Worm (Caenorhabditis elegans): ENCODE data around the gene fbxa-79.

DNA sequence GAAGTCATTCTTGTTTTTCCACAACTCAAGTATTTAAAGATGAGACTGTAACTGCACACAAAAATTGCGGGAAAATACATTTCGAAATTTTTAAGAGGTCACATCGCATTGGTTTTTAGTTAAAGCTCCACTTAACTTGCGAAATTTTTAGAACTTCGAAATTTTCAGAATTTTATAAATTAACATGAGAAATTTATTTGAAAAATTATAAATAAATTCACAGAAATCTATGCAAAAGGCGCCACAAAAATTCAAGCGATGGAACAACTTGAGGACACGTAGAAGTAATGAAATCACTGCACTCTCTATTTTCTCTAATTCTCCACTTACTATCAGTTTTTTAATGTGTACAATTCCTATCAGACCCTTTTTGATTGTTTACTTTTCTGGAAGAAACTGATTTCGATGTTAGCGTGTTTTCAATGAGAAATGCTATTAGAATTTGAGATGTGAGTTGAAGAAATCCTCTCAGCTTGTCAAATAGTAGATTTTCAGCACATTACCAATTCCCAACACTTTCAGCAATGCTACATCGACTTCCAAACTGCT lies 36.6 kb downstream of the fbxa-79 start, which contains the start of gene fbxa-31:
- TF ChIP-seq flt-1 (GFP tag; IDR thresholded peaks at IDR 0.05) (no peak), ceh-36 (tag; optimal IDR thresholded peaks at IDR 0.05) (no peak), tbx-11 (GFP tag; IDR thresholded peaks at IDR 0.05) (no peak), pes-1 (GFP tag; IDR thresholded peaks at IDR 0.05) (no peak), ets-7 (tag; optimal IDR thresholded peaks at IDR 0.05) (no peak), ama-1 (optimal IDR thresholded peaks at IDR 0.05) (no peak), B0310.2 (tag; optimal IDR thresholded peaks at IDR 0.05) (no peak), sea-1 (GFP tag; conservative IDR thresholded peaks at IDR 0.05) (no peak), hmg-4 (GFP tag; optimal IDR thresholded peaks at IDR 0.05) (no peak), scrt-1 (GFP tag; IDR thresholded peaks at IDR 0.05) (no peak), hnd-1 (tag; optimal IDR thresholded peaks at IDR 0.05) (no peak)
